Fruit fly (Drosophila melanogaster) whole organism, embryonic: ENCODE data around the gene CG13862.

Experiments used
- CG11085 ChIP-seq: fragments of 200-800 bp; sonication (Bioruptor generic); IDR thresholded peaks from 2 replicates; pipeline ENCODE4 v1.3.6; 2022; ENCODE audit warnings: missing biosample characterization, missing genetic modification characterization
- CG13287 ChIP-seq: fragments of 200-800 bp; sonication (Bioruptor generic); IDR thresholded peaks from 2 replicates; pipeline ENCODE4 v1.3.6; 2022; ENCODE audit warnings: missing biosample characterization, missing genetic modification characterization; ENCODE audit not compliant: partially characterized antibody
- CG13775 ChIP-seq: fragments of 200-800 bp; sonication (Bioruptor generic); optimal IDR thresholded peaks from 3 replicates; lab custom pipeline; 2017; ENCODE audit warnings: missing biosample characterization, mild to moderate bottlenecking, missing genetic modification characterization
- CG14710 ChIP-seq: fragments of 200-800 bp; sonication (Bioruptor generic); optimal IDR thresholded peaks from 3 replicates; lab custom pipeline; 2019; ENCODE audit warnings: missing biosample characterization, mild to moderate bottlenecking, missing genetic modification characterization, moderate library complexity
- CG15073 ChIP-seq: fragments of 200-800 bp; sonication (Bioruptor generic); optimal IDR thresholded peaks from 2 replicates; lab custom pipeline; 2016; ENCODE audit warnings: missing biosample characterization, missing genetic modification characterization
- CG17385 ChIP-seq: fragments of 200-800 bp; sonication (Bioruptor generic); optimal IDR thresholded peaks from 3 replicates; lab custom pipeline; 2018; ENCODE audit warnings: missing biosample characterization, mild to moderate bottlenecking, missing genetic modification characterization
- CG17802 ChIP-seq: fragments of 200-800 bp; sonication (Bioruptor generic); optimal IDR thresholded peaks from 2 replicates; lab custom pipeline; 2018; ENCODE audit warnings: missing biosample characterization, mild to moderate bottlenecking, missing genetic modification characterization, moderate library complexity
- CG18476 ChIP-seq: fragments of 200-800 bp; sonication (Bioruptor generic); optimal IDR thresholded peaks from 2 replicates; lab custom pipeline; 2016; ENCODE audit warnings: missing biosample characterization, mild to moderate bottlenecking, missing genetic modification characterization
- CG18764 ChIP-seq: fragments of 200-800 bp; sonication (Bioruptor generic); optimal IDR thresholded peaks from 3 replicates; lab custom pipeline; 2016; ENCODE audit warnings: missing biosample characterization, missing genetic modification characterization
- CG2120 ChIP-seq: fragments of 200-800 bp; sonication (Bioruptor generic); optimal IDR thresholded peaks from 3 replicates; lab custom pipeline; 2016; ENCODE audit warnings: missing biosample characterization, missing genetic modification characterization
- CG2889 ChIP-seq: fragments of 200-800 bp; sonication (Bioruptor generic); IDR thresholded peaks from 3 replicates; pipeline ENCODE4 v1.3.6; 2022; ENCODE audit warnings: missing biosample characterization, missing genetic modification characterization
- CG30431 ChIP-seq: fragments of 200-800 bp; sonication (Bioruptor generic); optimal IDR thresholded peaks from 2 replicates; lab custom pipeline; 2017; ENCODE audit warnings: missing biosample characterization, missing genetic modification characterization
- CG32767 ChIP-seq: fragments of 200-800 bp; sonication (Bioruptor generic); IDR thresholded peaks from 2 replicates; pipeline ENCODE4 v1.3.6; 2022; ENCODE audit warnings: missing biosample characterization, missing genetic modification characterization
- CG34422 ChIP-seq: fragments of 200-800 bp; sonication (Bioruptor generic); IDR thresholded peaks from 3 replicates; pipeline ENCODE4 v1.3.6; 2022; ENCODE audit warnings: missing biosample characterization, missing genetic modification characterization
- CG4424 ChIP-seq: fragments of 200-800 bp; sonication (Bioruptor generic); optimal IDR thresholded peaks from 3 replicates; lab custom pipeline; 2016; ENCODE audit warnings: missing biosample characterization, missing genetic modification characterization
- CG4820 ChIP-seq: fragments of 200-800 bp; sonication (Bioruptor generic); optimal IDR thresholded peaks from 3 replicates; lab custom pipeline; 2016; ENCODE audit warnings: missing biosample characterization, missing genetic modification characterization
- CG5953 ChIP-seq: fragments of 200-800 bp; sonication (Bioruptor generic); IDR thresholded peaks from 2 replicates; pipeline ENCODE4 v1.3.6; 2022; ENCODE audit warnings: missing biosample characterization, missing genetic modification characterization
- CG6791 ChIP-seq: fragments of 200-800 bp; sonication (Bioruptor generic); IDR thresholded peaks from 3 replicates; pipeline ENCODE4 v1.3.6; 2022; ENCODE audit warnings: missing biosample characterization, missing genetic modification characterization; ENCODE audit not compliant: partially characterized antibody
- Ets65A ChIP-seq: fragments of 200-800 bp; sonication (Bioruptor generic); peaks from one replicate; lab custom pipeline; 2016; ENCODE audit warnings: missing biosample characterization, missing genetic modification characterization
- Fer3 ChIP-seq: fragments of 200-800 bp; sonication (Bioruptor generic); optimal IDR thresholded peaks from 2 replicates; lab custom pipeline; 2018; ENCODE audit warnings: missing biosample characterization, mild to moderate bottlenecking, missing genetic modification characterization, moderate library complexity
- GATAe ChIP-seq: fragments of 200-800 bp; sonication (Bioruptor generic); conservative IDR thresholded peaks from 2 replicates; pipeline ENCODE4 v1.3.6; 2022; ENCODE audit warnings: missing biosample characterization, missing genetic modification characterization
- Hmr ChIP-seq: fragments of 200-800 bp; sonication (Bioruptor generic); optimal IDR thresholded peaks from 3 replicates; lab custom pipeline; 2017; ENCODE audit warnings: mild to moderate bottlenecking, missing biosample characterization, missing genetic modification reagents, missing genetic modification characterization
- Lhr ChIP-seq: fragments of 200-800 bp; sonication (Bioruptor generic); optimal IDR thresholded peaks from 3 replicates; lab custom pipeline; 2017; ENCODE audit warnings: mild to moderate bottlenecking, missing biosample characterization, missing genetic modification reagents, missing genetic modification characterization
- Max ChIP-seq: fragments of 200-800 bp; sonication (Bioruptor generic); optimal IDR thresholded peaks from 2 replicates; lab custom pipeline; 2016; ENCODE audit warnings: missing biosample characterization, mild to moderate bottlenecking, missing genetic modification characterization
- Myb ChIP-seq: fragments of 200-800 bp; sonication (Bioruptor generic); optimal IDR thresholded peaks from 2 replicates; lab custom pipeline; 2016; ENCODE audit warnings: missing biosample characterization, missing genetic modification characterization
- Pdp1 ChIP-seq, 2 experiments: fragments of 200-800 bp; sonication (Bioruptor generic); optimal IDR thresholded peaks; 3 replicates each; lab custom pipeline; 2016; ENCODE audit warnings: missing biosample characterization in 2 of 2, missing genetic modification characterization in 2 of 2, mild to moderate bottlenecking in 1 of 2, moderate library complexity in 1 of 2
- Xrp1 ChIP-seq: fragments of 200-800 bp; sonication (Bioruptor generic); IDR thresholded peaks from 2 replicates; pipeline ENCODE4 v1.3.6; 2022; ENCODE audit warnings: missing biosample characterization, missing genetic modification characterization
- al ChIP-seq: fragments of 200-800 bp; sonication (Bioruptor generic); IDR thresholded peaks from 2 replicates; pipeline ENCODE4 v1.3.6; 2022; ENCODE audit warnings: missing biosample characterization, missing genetic modification characterization
- ap ChIP-seq: fragments of 200-800 bp; sonication (Bioruptor generic); IDR thresholded peaks from 2 replicates; pipeline ENCODE4 v1.3.6; 2022; ENCODE audit warnings: missing biosample characterization, missing genetic modification characterization
- ase ChIP-seq: fragments of 200-800 bp; sonication (Bioruptor generic); IDR thresholded peaks from 3 replicates; pipeline ENCODE4 v1.3.6; 2022; ENCODE audit warnings: missing biosample characterization, missing genetic modification characterization
- az2 ChIP-seq: fragments of 200-800 bp; sonication (Bioruptor generic); optimal IDR thresholded peaks from 3 replicates; lab custom pipeline; 2016; ENCODE audit warnings: missing biosample characterization, missing genetic modification characterization
- cwo ChIP-seq: fragments of 200-800 bp; sonication (Bioruptor generic); optimal IDR thresholded peaks from 3 replicates; lab custom pipeline; 2017; ENCODE audit warnings: missing biosample characterization, missing genetic modification characterization, mild to moderate bottlenecking, moderate library complexity, missing genetic modification reagents
- dmrt99B ChIP-seq: fragments of 200-800 bp; sonication (Bioruptor generic); optimal IDR thresholded peaks from 2 replicates; lab custom pipeline; 2018; ENCODE audit warnings: missing biosample characterization, mild to moderate bottlenecking, missing genetic modification characterization, moderate library complexity
- emc ChIP-seq: fragments of 200-800 bp; sonication (Bioruptor generic); optimal IDR thresholded peaks from 2 replicates; lab custom pipeline; 2016; ENCODE audit warnings: missing biosample characterization, missing genetic modification characterization
- eyg ChIP-seq: fragments of 200-800 bp; sonication (Bioruptor generic); optimal IDR thresholded peaks from 3 replicates; lab custom pipeline; 2016; ENCODE audit warnings: missing biosample characterization, missing genetic modification characterization
- fd64A ChIP-seq: fragments of 200-800 bp; sonication (Bioruptor generic); optimal IDR thresholded peaks from 3 replicates; lab custom pipeline; 2018; ENCODE audit warnings: missing biosample characterization, mild to moderate bottlenecking, missing genetic modification characterization
- hkb ChIP-seq, 2 experiments: fragments of 200-800 bp in 1 of 2; fragments of >200 bp in 1 of 2; sonication (Bioruptor generic) in 1 of 2; IDR thresholded peaks in 1 of 2; optimal IDR thresholded peaks in 1 of 2; 2 replicates each; pipeline versions ENCODE4 v1.3.6 to Lab custom; 2017 to 2022; ENCODE audit warnings: missing biosample characterization in 1 of 2, missing genetic modification characterization in 1 of 2
- ind ChIP-seq: fragments of 200-800 bp; sonication (Bioruptor generic); optimal IDR thresholded peaks from 3 replicates; lab custom pipeline; 2016; ENCODE audit warnings: missing biosample characterization, missing genetic modification characterization
- jumu ChIP-seq: fragments of 200-800 bp; sonication (Bioruptor generic); optimal IDR thresholded peaks from 3 replicates; lab custom pipeline; 2016; ENCODE audit warnings: missing biosample characterization, missing genetic modification characterization
- luna ChIP-seq: fragments of 200-800 bp; sonication (Bioruptor generic); optimal IDR thresholded peaks from 2 replicates; lab custom pipeline; 2016; ENCODE audit warnings: missing biosample characterization, missing genetic modification characterization
- mam ChIP-seq: fragments of 200-800 bp; sonication (Bioruptor generic); optimal IDR thresholded peaks from 3 replicates; lab custom pipeline; 2016; ENCODE audit warnings: missing biosample characterization, missing genetic modification characterization
- prd ChIP-seq, 3 experiments: fragments of >200 bp in 2 of 3; fragments of 200-800 bp in 1 of 3; sonication (Bioruptor generic) in 1 of 3; optimal IDR thresholded peaks in 2 of 3; IDR thresholded peaks in 1 of 3; 2 replicates in 2 of 3; 3 replicates in 1 of 3; pipeline versions ENCODE4 v1.3.6 to Lab custom; 2017 to 2022; ENCODE audit warnings: missing biosample characterization in 1 of 3, missing genetic modification characterization in 1 of 3
- pum ChIP-seq: fragments of 200-800 bp; sonication (Bioruptor generic); optimal IDR thresholded peaks from 2 replicates; lab custom pipeline; 2016; ENCODE audit warnings: missing biosample characterization, missing genetic modification characterization
- salm ChIP-seq: fragments of 200-800 bp; sonication (Bioruptor generic); optimal IDR thresholded peaks from 2 replicates; lab custom pipeline; 2018; ENCODE audit warnings: missing biosample characterization, mild to moderate bottlenecking, missing genetic modification characterization
- seq ChIP-seq: fragments of 200-800 bp; sonication (Bioruptor generic); IDR thresholded peaks from 2 replicates; pipeline ENCODE4 v1.3.6; 2022; ENCODE audit warnings: missing biosample characterization, missing genetic modification characterization
- shn ChIP-seq: fragments of 200-800 bp; sonication (Bioruptor generic); optimal IDR thresholded peaks from 3 replicates; lab custom pipeline; 2016; ENCODE audit warnings: missing biosample characterization, missing genetic modification characterization
- slou ChIP-seq: fragments of 200-800 bp; sonication (Bioruptor generic); optimal IDR thresholded peaks from 3 replicates; lab custom pipeline; 2016; ENCODE audit warnings: missing biosample characterization, missing genetic modification characterization
- sna ChIP-seq: fragments of 200-800 bp; sonication (Bioruptor generic); IDR thresholded peaks from 2 replicates; pipeline ENCODE4 v1.3.6; 2022; ENCODE audit warnings: missing biosample characterization, missing genetic modification characterization; ENCODE audit not compliant: partially characterized antibody
- tio ChIP-seq: fragments of 200-800 bp; sonication (Bioruptor generic); optimal IDR thresholded peaks from 2 replicates; lab custom pipeline; 2017; ENCODE audit warnings: missing biosample characterization, missing genetic modification characterization, inconsistent platforms
- trem ChIP-seq: fragments of 200-800 bp; optimal IDR thresholded peaks from 3 replicates; lab custom pipeline; 2019; ENCODE audit warnings: missing biosample characterization, mild to moderate bottlenecking, missing genetic modification characterization, moderate library complexity
- unpg ChIP-seq: fragments of 200-800 bp; sonication (Bioruptor generic); optimal IDR thresholded peaks from 3 replicates; lab custom pipeline; 2018; ENCODE audit warnings: missing biosample characterization, mild to moderate bottlenecking, missing genetic modification characterization, moderate library complexity

CG13862 gene

dm6 chr3R:22339510-22339909 lies 7.7 kb downstream of the CG13862 start (continued):
- no peak for TF ChIP-seq CG13775 (GFP tag; lab: Kevin White, UChicago)
- no peak for TF ChIP-seq Lhr (GFP tag; lab: Kevin White, UChicago)
- TF ChIP-seq pum (GFP tag; lab: Kevin White, UChicago): no peak
- no peak for TF ChIP-seq slou
- TF ChIP-seq CG17385 (GFP tag; lab: Kevin White, UChicago): no peak
- TF ChIP-seq CG30431: no peak
- no peak for TF ChIP-seq trem (tag; lab: Kevin White, UChicago)
- no peak for TF ChIP-seq hkb (optimal IDR thresholded peaks at IDR 0.05; lab: Kevin White, UChicago)
- TF ChIP-seq hkb (GFP tag; IDR thresholded peaks at IDR 0.05; lab: Robert Waterston, UW): no peak
- TF ChIP-seq emc (GFP tag; lab: Kevin White, UChicago): no peak
- TF ChIP-seq Ets65A: peak; percentile 64
- no peak for TF ChIP-seq jumu (GFP tag; lab: Kevin White, UChicago)
- TF ChIP-seq seq (GFP tag; lab: Robert Waterston, UW): no peak
- no peak for TF ChIP-seq CG14710 (tag; lab: Kevin White, UChicago)
- no peak for TF ChIP-seq eyg
- TF ChIP-seq luna (GFP tag; lab: Kevin White, UChicago): no peak
- no peak for TF ChIP-seq ap (GFP tag; lab: Robert Waterston, UW)
- no peak for TF ChIP-seq al (GFP tag; lab: Robert Waterston, UW)
- TF ChIP-seq tio (GFP tag; lab: Kevin White, UChicago): no peak
- no peak for TF ChIP-seq CG2889 (GFP tag; lab: Robert Waterston, UW)
- no peak for TF ChIP-seq shn (GFP tag; lab: Kevin White, UChicago)
- TF ChIP-seq sna (GFP tag; lab: Robert Waterston, UW): no peak
- TF ChIP-seq CG6791: no peak
- no peak for TF ChIP-seq CG15073 (GFP tag; lab: Kevin White, UChicago)
- no peak for TF ChIP-seq ase (GFP tag; lab: Robert Waterston, UW)
- no peak for TF ChIP-seq CG13287
- TF ChIP-seq az2 (GFP tag; lab: Kevin White, UChicago): no peak
- no peak for TF ChIP-seq CG4424
- no peak for TF ChIP-seq CG4820 (GFP tag; lab: Kevin White, UChicago)
- no peak for TF ChIP-seq CG17802
- peak; percentile 6 for TF ChIP-seq mam (GFP tag; lab: Kevin White, UChicago)
- TF ChIP-seq Hmr: peak; percentile 24
- peak; percentile 50 for TF ChIP-seq dmrt99B
- no peak for TF ChIP-seq GATAe (GFP tag; lab: Robert Waterston, UW)
- no peak for TF ChIP-seq salm (tag; lab: Kevin White, UChicago)
- TF ChIP-seq prd (optimal IDR thresholded peaks at IDR 0.05; lab: Kevin White, UChicago): no peak
- TF ChIP-seq prd (GFP tag; IDR thresholded peaks at IDR 0.05; lab: Robert Waterston, UW): peak; percentile 30; the same call in 1 of the 3 replicates
- TF ChIP-seq CG18764: no peak
- TF ChIP-seq CG32767 (GFP tag; lab: Robert Waterston, UW): no peak
- TF ChIP-seq CG11085 (GFP tag; lab: Robert Waterston, UW): no peak
- peak; percentile 59 for TF ChIP-seq Xrp1 (GFP tag; lab: Robert Waterston, UW)
- peak; percentile 8 for TF ChIP-seq ind (GFP tag; lab: Kevin White, UChicago)
- no peak for TF ChIP-seq fd64A (GFP tag; lab: Kevin White, UChicago)
- peak in 1 of 2 experiments; percentile 43 for TF ChIP-seq Pdp1 (GFP tag; optimal IDR thresholded peaks at IDR 0.05; lab: Kevin White, UChicago)
- TF ChIP-seq CG18476 (GFP tag; lab: Kevin White, UChicago): no peak
- TF ChIP-seq CG2120: no peak
- TF ChIP-seq CG34422 (GFP tag; lab: Robert Waterston, UW): no peak
- no peak for TF ChIP-seq CG5953 (GFP tag; lab: Robert Waterston, UW)
- TF ChIP-seq Max: no peak
- TF ChIP-seq unpg (GFP tag; lab: Kevin White, UChicago): no peak
- TF ChIP-seq cwo (GFP tag; lab: Kevin White, UChicago): no peak
- TF ChIP-seq Myb (GFP tag; lab: Kevin White, UChicago): no peak
- TF ChIP-seq Fer3 (tag; lab: Kevin White, UChicago): no peak
